Worm (Caenorhabditis elegans) whole organism, young adult: Measurements from ENCODE around the gene tim-1.

ENCODE experiments used
- B0261.1 ChIP-seq: sonication (generic microtip); optimal IDR thresholded peaks from 2 replicates; lab custom pipeline; 2016; ENCODE audit warnings: mild to moderate bottlenecking, missing genetic modification characterization, moderate library complexity, missing compliant biosample characterization
- C17E4.6 ChIP-seq: fragments of 200-800 bp; sonication (Bioruptor generic); IDR thresholded peaks from 2 replicates; pipeline ENCODE4 v1.3.6; 2022; ENCODE audit warnings: missing genetic modification reagents, missing genetic modification characterization, missing compliant biosample characterization
- D2030.7 ChIP-seq: fragments of 200-800 bp; sonication (Bioruptor generic); IDR thresholded peaks from 2 replicates; pipeline ENCODE4 v1.3.6; 2022; ENCODE audit warnings: missing genetic modification reagents, missing genetic modification characterization, missing compliant biosample characterization
- F33H1.4 ChIP-seq: fragments of 200-800 bp; sonication (Bioruptor generic); IDR thresholded peaks from 2 replicates; pipeline ENCODE4 v1.3.6; 2022; ENCODE audit warnings: missing genetic modification reagents, missing genetic modification characterization, missing compliant biosample characterization
- F37B4.10 ChIP-seq: fragments of 200-800 bp; sonication (Bioruptor generic); IDR thresholded peaks from 2 replicates; pipeline ENCODE4 v1.3.6; 2022; ENCODE audit warnings: missing genetic modification characterization, missing compliant biosample characterization
- T07F8.4 ChIP-seq: sonication (generic microtip); optimal IDR thresholded peaks from 2 replicates; lab custom pipeline; 2016; ENCODE audit warnings: mild to moderate bottlenecking, missing genetic modification characterization, moderate library complexity, missing compliant biosample characterization
- Y53G8AR.9 ChIP-seq: fragments of 200-800 bp; sonication (Bioruptor generic); conservative IDR thresholded peaks from 2 replicates; pipeline ENCODE4 v1.3.6; 2022; ENCODE audit warnings: missing genetic modification reagents, missing genetic modification characterization, missing compliant biosample characterization
- ama-1 ChIP-seq, 3 experiments: fragments of 150-350 bp in 1 of 3; sonication (generic microtip) in 2 of 3; optimal IDR thresholded peaks; 2 replicates each; lab custom pipeline; 2014 to 2018; ENCODE audit warnings: missing biosample characterization in 2 of 3, missing genetic modification characterization in 2 of 3, missing genetic modification reagents in 2 of 3
- aptf-2 ChIP-seq: fragments of 200-800 bp; sonication (Bioruptor generic); conservative IDR thresholded peaks from 2 replicates; pipeline ENCODE4 v1.3.6; 2022; ENCODE audit warnings: missing genetic modification reagents, missing genetic modification characterization, missing compliant biosample characterization
- attf-3 ChIP-seq: fragments of 200-800 bp; sonication (Bioruptor generic); conservative IDR thresholded peaks from 2 replicates; pipeline ENCODE4 v1.3.6; 2022; ENCODE audit warnings: missing genetic modification reagents, missing genetic modification characterization, missing compliant biosample characterization
- bed-1 ChIP-seq: fragments of 200-800 bp; sonication (Bioruptor generic); IDR thresholded peaks from 2 replicates; pipeline ENCODE4 v1.3.6; 2022; ENCODE audit warnings: missing genetic modification reagents, missing genetic modification characterization, missing compliant biosample characterization
- cebp-1 ChIP-seq, 2 experiments: fragments of 200-800 bp in 1 of 2; sonication (Bioruptor generic) in 1 of 2; sonication (generic microtip) in 1 of 2; IDR thresholded peaks in 1 of 2; optimal IDR thresholded peaks in 1 of 2; 2 replicates each; pipeline versions ENCODE4 v1.3.6 to Lab custom; 2017 to 2022; ENCODE audit warnings: missing compliant biosample characterization in 2 of 2, missing genetic modification characterization in 2 of 2, mild to moderate bottlenecking in 1 of 2, missing genetic modification reagents in 1 of 2, moderate library complexity in 1 of 2
- ekl-4 ChIP-seq: fragments of 200-800 bp; sonication (Bioruptor generic); IDR thresholded peaks from 2 replicates; pipeline ENCODE4 v1.3.6; 2022; ENCODE audit warnings: missing genetic modification reagents, missing genetic modification characterization, missing compliant biosample characterization
- ets-4 ChIP-seq: fragments of 200-800 bp; sonication (Bioruptor generic); optimal IDR thresholded peaks from 2 replicates; lab custom pipeline; 2018; ENCODE audit warnings: mild to moderate bottlenecking, missing genetic modification characterization, missing compliant biosample characterization
- him-1 ChIP-seq: sonication (generic microtip); optimal IDR thresholded peaks from 2 replicates; lab custom pipeline; 2016; ENCODE audit warnings: missing genotype, missing genetic modification reagents, missing genetic modification characterization, missing compliant biosample characterization
- hlh-12 ChIP-seq: sonication (generic microtip); optimal IDR thresholded peaks from 2 replicates; lab custom pipeline; 2016; ENCODE audit warnings: missing genetic modification characterization, missing compliant biosample characterization
- hsf-1 ChIP-seq: fragments of 200-800 bp; sonication (Bioruptor generic); IDR thresholded peaks from 2 replicates; pipeline ENCODE4 v1.3.6; 2022; ENCODE audit warnings: missing genetic modification reagents, missing genetic modification characterization, missing compliant biosample characterization
- let-526 ChIP-seq: fragments of 200-800 bp; sonication (Bioruptor generic); IDR thresholded peaks from 2 replicates; pipeline ENCODE4 v1.3.6; 2022; ENCODE audit warnings: missing genetic modification reagents, missing genetic modification characterization, missing compliant biosample characterization
- lin-26 ChIP-seq: fragments of 200-800 bp; sonication (Bioruptor generic); IDR thresholded peaks from 2 replicates; pipeline ENCODE4 v1.3.6; 2022; ENCODE audit warnings: missing genetic modification reagents, missing genetic modification characterization, missing compliant biosample characterization
- lsy-27 ChIP-seq: sonication (generic microtip); optimal IDR thresholded peaks from 2 replicates; lab custom pipeline; 2017; ENCODE audit warnings: missing genetic modification characterization, mild to moderate bottlenecking, missing compliant biosample characterization, antibody characterized with exemption, missing genotype, borderline replicate concordance; ENCODE audit not compliant: insufficient read depth
- madf-3 ChIP-seq: fragments of 200-800 bp; sonication (Bioruptor generic); IDR thresholded peaks from 2 replicates; pipeline ENCODE4 v1.3.6; 2022; ENCODE audit warnings: missing genetic modification reagents, missing genetic modification characterization, missing compliant biosample characterization
- nfya-1 ChIP-seq: sonication (generic microtip); optimal IDR thresholded peaks from 2 replicates; lab custom pipeline; 2017; ENCODE audit warnings: antibody characterized with exemption, missing compliant biosample characterization, missing genetic modification characterization, borderline replicate concordance; ENCODE audit not compliant: insufficient read depth
- nfyb-1 ChIP-seq: fragments of 200-800 bp; sonication (Bioruptor generic); IDR thresholded peaks from 2 replicates; pipeline ENCODE4 v1.3.6; 2022; ENCODE audit warnings: missing genetic modification reagents, missing genetic modification characterization, missing compliant biosample characterization
- nhr-120 ChIP-seq: fragments of 200-800 bp; sonication (Bioruptor generic); IDR thresholded peaks from 2 replicates; pipeline ENCODE4 v1.3.6; 2022; ENCODE audit warnings: missing genetic modification characterization, missing compliant biosample characterization
- pbrm-1 ChIP-seq: fragments of 200-800 bp; sonication (Bioruptor generic); IDR thresholded peaks from 2 replicates; pipeline ENCODE4 v1.3.6; 2022; ENCODE audit warnings: missing genetic modification reagents, missing genetic modification characterization, missing compliant biosample characterization
- rpc-1 ChIP-seq, 2 experiments: fragments of 150-350 bp in 1 of 2; sonication (generic microtip) in 1 of 2; optimal IDR thresholded peaks; 2 replicates each; lab custom pipeline; 2014 to 2018; ENCODE audit warnings: missing biosample characterization in 1 of 2, missing genetic modification characterization in 1 of 2, missing genetic modification reagents in 1 of 2, missing genotype in 1 of 2
- snpc-1.3 ChIP-seq: sonication (generic microtip); optimal IDR thresholded peaks from 2 replicates; lab custom pipeline; 2017; ENCODE audit warnings: missing genetic modification characterization, mild to moderate bottlenecking, missing compliant biosample characterization, antibody characterized with exemption, moderate library complexity, missing genotype, missing genetic modification reagents; ENCODE audit not compliant: insufficient read depth
- snpc-3.4 ChIP-seq: sonication (generic microtip); optimal IDR thresholded peaks from 2 replicates; lab custom pipeline; 2017; ENCODE audit warnings: missing genetic modification characterization, mild to moderate bottlenecking, missing compliant biosample characterization, antibody characterized with exemption, moderate library complexity, missing genotype, missing genetic modification reagents
- tbp1 ChIP-seq: fragments of 200-800 bp; sonication (Bioruptor generic); optimal IDR thresholded peaks from 2 replicates; lab custom pipeline; 2018; ENCODE audit warnings: mild to moderate bottlenecking, missing genetic modification characterization, missing compliant biosample characterization
- tlf-1 ChIP-seq: fragments of 200-800 bp; sonication (Bioruptor generic); optimal IDR thresholded peaks from 2 replicates; lab custom pipeline; 2018; ENCODE audit warnings: mild to moderate bottlenecking, missing genetic modification characterization, missing compliant biosample characterization
- unc-130 ChIP-seq: sonication (generic microtip); optimal IDR thresholded peaks from 2 replicates; lab custom pipeline; 2016; ENCODE audit warnings: missing genetic modification reagents, missing genetic modification characterization, missing compliant biosample characterization
- unc-62 ChIP-seq: fragments of 150-350 bp; optimal IDR thresholded peaks from 2 replicates; lab custom pipeline; 2014; ENCODE audit warnings: missing biosample characterization, missing genetic modification reagents, missing genetic modification characterization
- ztf-22 ChIP-seq: fragments of 200-800 bp; sonication (Bioruptor generic); optimal IDR thresholded peaks from 2 replicates; lab custom pipeline; 2018; ENCODE audit warnings: mild to moderate bottlenecking, missing genetic modification characterization, moderate library complexity, missing compliant biosample characterization
- ztf-25 ChIP-seq: fragments of 200-800 bp; sonication (Bioruptor generic); IDR thresholded peaks from 2 replicates; pipeline ENCODE4 v1.3.6; 2022; ENCODE audit warnings: missing genetic modification reagents, missing genetic modification characterization, missing compliant biosample characterization

Gene tim-1

ce11 chrIII:12195991-12196390 lies 54.0 kb downstream of the tim-1 start:
- TF ChIP-seq ekl-4: no peak
- TF ChIP-seq Y53G8AR.9 (GFP tag; lab: Robert Waterston, UW): no peak
- no peak for TF ChIP-seq him-1 (tag; lab: Kevin White, UChicago)
- TF ChIP-seq F37B4.10 (GFP tag; lab: Robert Waterston, UW): no peak
- TF ChIP-seq nhr-120: no peak
- no peak for TF ChIP-seq B0261.1 (tag; lab: Kevin White, UChicago)
- no peak for TF ChIP-seq D2030.7
- no peak for TF ChIP-seq cebp-1 (GFP tag; IDR thresholded peaks at IDR 0.05; lab: Robert Waterston, UW)
- TF ChIP-seq cebp-1 (tag; optimal IDR thresholded peaks at IDR 0.05; lab: Kevin White, UChicago): no peak
- no peak for TF ChIP-seq T07F8.4 (tag; lab: Kevin White, UChicago)
- TF ChIP-seq attf-3: no peak
- no peak for TF ChIP-seq hlh-12 (tag; lab: Kevin White, UChicago)
- TF ChIP-seq snpc-1.3 (tag; lab: Kevin White, UChicago): no peak
- TF ChIP-seq unc-62 (GFP tag; lab: Kevin White, UChicago): no peak
- TF ChIP-seq aptf-2 (GFP tag; lab: Robert Waterston, UW): no peak
- no peak for TF ChIP-seq madf-3 (GFP tag; lab: Robert Waterston, UW)
- TF ChIP-seq, all 124 proteins: peak for 0

DNA sequence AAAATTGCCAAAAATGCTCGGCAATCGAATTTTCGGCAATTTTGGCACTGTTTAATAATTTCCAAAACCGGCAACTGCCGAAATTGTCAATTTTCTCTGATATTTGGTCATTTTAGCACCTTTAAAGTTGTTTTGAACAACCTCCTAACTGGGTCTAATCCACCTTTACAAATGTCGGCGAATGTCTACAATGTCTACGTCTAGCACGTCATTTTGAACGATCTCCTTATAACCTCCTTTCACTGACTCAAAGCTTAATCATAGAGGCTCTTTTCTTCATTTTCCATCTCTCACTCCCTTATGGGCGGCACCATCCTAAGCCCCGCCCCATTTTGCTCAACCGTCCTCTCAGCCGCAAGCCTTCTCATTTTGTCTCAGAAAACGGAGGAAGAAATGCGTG lies 55.8 kb downstream of the tim-1 start, which contains the start of gene Y75B8A.44:
Y75B8A.44 (plus strand) TSS at position 301 of the 400 bp plus-strand sequence.
- TF ChIP-seq bed-1 (GFP tag; lab: Robert Waterston, UW): no peak
- no peak for TF ChIP-seq ets-4
- TF ChIP-seq F33H1.4 (GFP tag; lab: Robert Waterston, UW): no peak
- TF ChIP-seq pbrm-1 (GFP tag; lab: Robert Waterston, UW): no peak
- no peak for TF ChIP-seq nfya-1 (tag; lab: Kevin White, UChicago)
- TF ChIP-seq tlf-1 (GFP tag; lab: Kevin White, UChicago): no peak
- no peak for TF ChIP-seq unc-130 (GFP tag; lab: Kevin White, UChicago)
- no peak for TF ChIP-seq lsy-27 (tag; lab: Kevin White, UChicago)
- TF ChIP-seq ztf-22: no peak
- TF ChIP-seq let-526: no peak
- no peak for TF ChIP-seq lin-26 (GFP tag; lab: Robert Waterston, UW)
- no peak for TF ChIP-seq aptf-2 (GFP tag; lab: Robert Waterston, UW)
- TF ChIP-seq C17E4.6 (GFP tag; lab: Robert Waterston, UW): no peak
- no peak for TF ChIP-seq snpc-3.4
- no peak for TF ChIP-seq ztf-25 (GFP tag; lab: Robert Waterston, UW)
- TF ChIP-seq ama-1 (optimal IDR thresholded peaks at IDR 0.05; lab: Kevin White, UChicago): no peak
- no peak for TF ChIP-seq ama-1 (GFP tag; optimal IDR thresholded peaks at IDR 0.05; lab: Kevin White, UChicago)
- no peak for TF ChIP-seq hsf-1 (GFP tag; lab: Robert Waterston, UW)
- TF ChIP-seq, all 124 proteins: peak for 0

DNA sequence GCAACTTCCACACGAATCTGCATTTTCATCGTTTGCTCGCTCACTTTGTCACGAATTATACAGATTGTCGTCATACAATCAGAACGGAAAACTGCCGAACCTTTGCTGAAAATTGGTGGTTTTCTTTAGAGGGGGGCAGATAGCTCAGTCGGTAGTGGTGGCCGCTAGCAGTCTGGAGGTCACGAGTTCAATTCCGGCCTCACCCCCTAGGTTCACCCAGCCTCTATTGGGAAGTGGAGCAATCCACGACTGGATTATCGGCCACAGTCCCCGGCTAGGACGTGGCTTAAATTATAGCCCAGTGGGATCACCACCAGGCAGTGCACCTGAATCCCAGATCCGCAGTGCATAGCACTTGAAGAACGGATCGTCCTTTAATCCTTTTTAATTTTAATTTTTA lies 57.4 kb downstream of the tim-1 start:
- 0 out of 2 replicates have a peak, but pooled peaks have one; percentile 67 for TF ChIP-seq lin-26 (GFP tag; lab: Robert Waterston, UW)
- peak; percentile 46 for TF ChIP-seq B0261.1 (tag; lab: Kevin White, UChicago)
- peak; percentile 76 for TF ChIP-seq tbp1 (GFP tag; lab: Kevin White, UChicago)
- TF ChIP-seq rpc-1 (optimal IDR thresholded peaks at IDR 0.05; lab: Kevin White, UChicago): peak; percentile 9
- TF ChIP-seq rpc-1 (tag; optimal IDR thresholded peaks at IDR 0.05; lab: Kevin White, UChicago): peak; percentile 68
- peak; percentile 27; the same call in 1 of the 2 replicates for TF ChIP-seq D2030.7
- TF ChIP-seq nfyb-1: 0 out of 2 replicates have a peak, but pooled peaks have one; percentile 55
